Worm (Caenorhabditis elegans) whole organism, L4 larva: ENCODE data around the gene mltn-11.

Source experiments
- F10B5.3 ChIP-seq: sonication (generic microtip); optimal IDR thresholded peaks from 2 replicates; lab custom pipeline; 2016; ENCODE audit warnings: mild to moderate bottlenecking, missing genetic modification characterization, missing compliant biosample characterization
- T26A8.4 ChIP-seq: fragments of 200-800 bp; sonication (Bioruptor generic); IDR thresholded peaks from 2 replicates; pipeline ENCODE4 v1.3.6; 2022; ENCODE audit warnings: missing genetic modification characterization, missing compliant biosample characterization
- Y105C5A.15 ChIP-seq: fragments of 200-800 bp; sonication (Bioruptor generic); IDR thresholded peaks from 2 replicates; pipeline ENCODE4 v1.3.6; 2022; ENCODE audit warnings: missing genetic modification characterization, missing compliant biosample characterization
- attf-4 ChIP-seq: sonication (generic microtip); optimal IDR thresholded peaks from 3 replicates; lab custom pipeline; 2017; ENCODE audit warnings: missing biosample characterization, missing genetic modification characterization
- ceh-28 ChIP-seq: fragments of 150-350 bp; optimal IDR thresholded peaks from 2 replicates; lab custom pipeline; 2014; ENCODE audit warnings: missing biosample characterization, missing genetic modification reagents, missing genetic modification characterization
- ceh-44 ChIP-seq: fragments of 200-800 bp; sonication (Bioruptor generic); IDR thresholded peaks from 2 replicates; pipeline ENCODE4 v1.3.6; 2022; ENCODE audit warnings: missing genetic modification reagents, missing genetic modification characterization, missing compliant biosample characterization
- ceh-62 ChIP-seq: sonication (generic microtip); optimal IDR thresholded peaks from 2 replicates; lab custom pipeline; 2017; ENCODE audit warnings: missing biosample characterization, missing genetic modification characterization
- cey-2 ChIP-seq: sonication (generic microtip); optimal IDR thresholded peaks from 3 replicates; lab custom pipeline; 2017; ENCODE audit warnings: missing genetic modification characterization, mild to moderate bottlenecking, missing compliant biosample characterization, antibody characterized with exemption, borderline replicate concordance; ENCODE audit not compliant: insufficient read depth
- ctbp-1 ChIP-seq: fragments of 200-800 bp; sonication (Bioruptor generic); IDR thresholded peaks from 2 replicates; pipeline ENCODE4 v1.3.6; 2022; ENCODE audit warnings: missing genetic modification reagents, missing genetic modification characterization, missing compliant biosample characterization
- daf-16 ChIP-seq, 3 experiments: sonication (generic microtip); optimal IDR thresholded peaks; 2 replicates each; lab custom pipeline; 2016 to 2017; ENCODE audit warnings: missing genetic modification characterization in 3 of 3, missing genetic modification reagents in 3 of 3, mild to moderate bottlenecking in 2 of 3, missing compliant biosample characterization in 2 of 3, missing biosample characterization in 1 of 3, moderate library complexity in 1 of 3
- daf-8 ChIP-seq: fragments of 200-800 bp; sonication (Bioruptor generic); IDR thresholded peaks from 2 replicates; pipeline ENCODE4 v1.3.6; 2022; ENCODE audit warnings: missing genetic modification characterization, missing compliant biosample characterization
- dmd-6 ChIP-seq: fragments of 200-800 bp; sonication (Bioruptor generic); IDR thresholded peaks from 2 replicates; pipeline ENCODE4 v1.3.6; 2022; ENCODE audit warnings: missing genetic modification reagents, missing genetic modification characterization, missing compliant biosample characterization
- dmd-9 ChIP-seq: fragments of 200-800 bp; sonication (Bioruptor generic); IDR thresholded peaks from 2 replicates; pipeline ENCODE4 v1.3.6; 2022; ENCODE audit warnings: missing genetic modification reagents, missing genetic modification characterization, missing compliant biosample characterization
- dpl-1 ChIP-seq: fragments of 150-350 bp; optimal IDR thresholded peaks from 2 replicates; lab custom pipeline; 2014; ENCODE audit warnings: missing biosample characterization, missing genetic modification reagents, missing genetic modification characterization
- duxl-1 ChIP-seq: sonication (generic microtip); optimal IDR thresholded peaks from 2 replicates; lab custom pipeline; 2016; ENCODE audit warnings: mild to moderate bottlenecking, missing genetic modification characterization, moderate library complexity, missing compliant biosample characterization; ENCODE audit not compliant: poor library complexity
- dve-1 ChIP-seq: sonication (generic microtip); optimal IDR thresholded peaks from 2 replicates; lab custom pipeline; 2017; ENCODE audit warnings: antibody characterized with exemption, mild to moderate bottlenecking, missing genetic modification characterization, missing compliant biosample characterization; ENCODE audit not compliant: insufficient read depth
- gei-8 ChIP-seq: fragments of 200-800 bp; sonication (Bioruptor generic); optimal IDR thresholded peaks from 2 replicates; lab custom pipeline; 2018; ENCODE audit warnings: mild to moderate bottlenecking, missing genetic modification characterization, missing compliant biosample characterization
- hlh-11 ChIP-seq: fragments of 200-800 bp; sonication (Bioruptor generic); optimal IDR thresholded peaks from 2 replicates; lab custom pipeline; 2018; ENCODE audit warnings: mild to moderate bottlenecking, missing genetic modification characterization, missing compliant biosample characterization
- lim-7 ChIP-seq: fragments of 200-800 bp; sonication (Bioruptor generic); IDR thresholded peaks from 2 replicates; pipeline ENCODE4 v1.3.6; 2022; ENCODE audit warnings: missing genetic modification characterization, missing compliant biosample characterization
- lin-1 ChIP-seq: fragments of 200-800 bp; sonication (Bioruptor generic); IDR thresholded peaks from 2 replicates; pipeline ENCODE4 v1.3.6; 2022; ENCODE audit warnings: missing genetic modification reagents, missing genetic modification characterization, missing compliant biosample characterization
- lin-13 ChIP-seq: fragments of 150-350 bp; optimal IDR thresholded peaks from 2 replicates; lab custom pipeline; 2014; ENCODE audit warnings: missing biosample characterization, missing genetic modification reagents, missing genetic modification characterization
- lin-15B ChIP-seq: fragments of 150-350 bp; sonication (generic microtip); optimal IDR thresholded peaks from 3 replicates; lab custom pipeline; 2014; ENCODE audit warnings: missing biosample characterization, missing genetic modification characterization
- lin-29 ChIP-seq: fragments of 200-800 bp; sonication (Bioruptor generic); IDR thresholded peaks from 2 replicates; pipeline ENCODE4 v1.3.6; 2022; ENCODE audit warnings: missing genetic modification reagents, missing genetic modification characterization, missing compliant biosample characterization
- lsy-2 ChIP-seq, 2 experiments: fragments of 150-350 bp in 1 of 2; sonication (generic microtip) in 1 of 2; optimal IDR thresholded peaks; 2 replicates each; lab custom pipeline; 2014 to 2017; ENCODE audit warnings: missing biosample characterization in 2 of 2, missing genetic modification characterization in 2 of 2
- madf-5 ChIP-seq, 2 experiments: fragments of 200-800 bp; sonication (Bioruptor generic); IDR thresholded peaks; 2 replicates each; pipeline ENCODE4 v1.3.6; 2022; ENCODE audit warnings: missing compliant biosample characterization in 2 of 2, missing genetic modification characterization in 2 of 2
- nhr-10 ChIP-seq: fragments of 150-350 bp; optimal IDR thresholded peaks from 2 replicates; lab custom pipeline; 2014; ENCODE audit warnings: missing biosample characterization, missing genetic modification characterization
- nhr-28 ChIP-seq: fragments of 150-350 bp; optimal IDR thresholded peaks from 2 replicates; lab custom pipeline; 2014; ENCODE audit warnings: missing biosample characterization, missing genetic modification characterization
- nhr-41 ChIP-seq: fragments of 200-800 bp; sonication (Bioruptor generic); IDR thresholded peaks from 2 replicates; pipeline ENCODE4 v1.3.6; 2022; ENCODE audit warnings: missing genetic modification reagents, missing genetic modification characterization, missing compliant biosample characterization
- nhr-42 ChIP-seq: fragments of 200-800 bp; sonication (Bioruptor generic); IDR thresholded peaks from 2 replicates; pipeline ENCODE4 v1.3.6; 2022; ENCODE audit warnings: missing genetic modification characterization, missing compliant biosample characterization
- nhr-77 ChIP-seq: fragments of 150-350 bp; optimal IDR thresholded peaks from 2 replicates; lab custom pipeline; 2014; ENCODE audit warnings: missing biosample characterization, missing genetic modification characterization
- php-3 ChIP-seq: fragments of 200-800 bp; sonication (Bioruptor generic); IDR thresholded peaks from 2 replicates; pipeline ENCODE4 v1.3.6; 2022; ENCODE audit warnings: missing genetic modification reagents, missing genetic modification characterization, missing compliant biosample characterization
- pqm-1 ChIP-seq: sonication (generic microtip); optimal IDR thresholded peaks from 2 replicates; lab custom pipeline; 2017; ENCODE audit warnings: missing biosample characterization, missing genetic modification characterization
- skn-1 ChIP-seq: fragments of 150-350 bp; optimal IDR thresholded peaks from 2 replicates; lab custom pipeline; 2014; ENCODE audit warnings: missing biosample characterization, missing genetic modification characterization
- snpc-4 ChIP-seq: fragments of 150-350 bp; optimal IDR thresholded peaks from 2 replicates; lab custom pipeline; 2014; ENCODE audit warnings: missing biosample characterization, missing genetic modification characterization
- spr-3 ChIP-seq: fragments of 200-800 bp; sonication (Bioruptor generic); optimal IDR thresholded peaks from 2 replicates; lab custom pipeline; 2018; ENCODE audit warnings: mild to moderate bottlenecking, missing genetic modification characterization, missing compliant biosample characterization
- tag-97 ChIP-seq: fragments of 200-800 bp; sonication (Bioruptor generic); IDR thresholded peaks from 2 replicates; pipeline ENCODE4 v1.3.6; 2022; ENCODE audit warnings: missing genetic modification characterization, missing compliant biosample characterization
- unc-39 ChIP-seq: sonication (generic microtip); optimal IDR thresholded peaks from 2 replicates; lab custom pipeline; 2017; ENCODE audit warnings: missing biosample characterization, missing genetic modification characterization
- unc-62 ChIP-seq, 3 experiments: fragments of 150-350 bp in 1 of 3; sonication (generic microtip); optimal IDR thresholded peaks in 2 of 3; peaks in 1 of 3; 1 replicate in 1 of 3; 2 replicates in 2 of 3; lab custom pipeline; 2014 to 2017; ENCODE audit warnings: missing biosample characterization in 3 of 3, missing genetic modification characterization in 3 of 3, missing genetic modification reagents in 3 of 3, missing genotype in 1 of 3
- zfp-3 ChIP-seq: fragments of 200-800 bp; sonication (Bioruptor generic); conservative IDR thresholded peaks from 2 replicates; pipeline ENCODE4 v1.3.6; 2022; ENCODE audit warnings: missing genetic modification reagents, missing genetic modification characterization, missing compliant biosample characterization
- zip-2 ChIP-seq: fragments of 150-350 bp; optimal IDR thresholded peaks from 2 replicates; lab custom pipeline; 2014; ENCODE audit warnings: missing biosample characterization, missing genetic modification characterization
- ztf-11 ChIP-seq: fragments of 150-350 bp; optimal IDR thresholded peaks from 2 replicates; lab custom pipeline; 2014; ENCODE audit warnings: missing biosample characterization, missing genetic modification characterization

mltn-11 gene

ce11 chrV:16606313-16606712 lies 29.7 kb upstream of the mltn-11 start, which contains the start of gene Y32B12C.1:
TSS of gene Y32B12C.1 (plus strand) at chrV:16606613.
- TF ChIP-seq dve-1 (tag; lab: Kevin White, UChicago), result no peak
- no peak for TF ChIP-seq daf-16 (GFP tag; optimal IDR thresholded peaks at IDR 0.05; lab: Kevin White, UChicago)
- TF ChIP-seq daf-16 (tag; optimal IDR thresholded peaks at IDR 0.05; lab: Kevin White, UChicago), result peak; percentile 4

ce11 chrV:16608478-16608877 lies 27.5 kb upstream of the mltn-11 start:
- TF ChIP-seq Y105C5A.15 (GFP tag; lab: Robert Waterston, UW), result no peak
- no peak for TF ChIP-seq zip-2 (tag; lab: Kevin White, UChicago)
- TF ChIP-seq nhr-28 (tag; lab: Kevin White, UChicago), result peak; percentile 65
- TF ChIP-seq dve-1 (tag; lab: Kevin White, UChicago), result peak; percentile 8
- TF ChIP-seq zfp-3 (GFP tag; lab: Robert Waterston, UW), result no peak
- no peak for TF ChIP-seq lin-13 (GFP tag; lab: Kevin White, UChicago)
- TF ChIP-seq daf-16 (GFP tag; optimal IDR thresholded peaks at IDR 0.05; lab: Kevin White, UChicago), result no peak
- TF ChIP-seq daf-16 (tag; optimal IDR thresholded peaks at IDR 0.05; lab: Kevin White, UChicago), result peak; percentile 12

- TF ChIP-seq pqm-1 (tag; lab: Kevin White, UChicago), result peak; percentile 82
- TF ChIP-seq daf-16 (GFP tag; optimal IDR thresholded peaks at IDR 0.05; lab: Kevin White, UChicago), result no peak
- peak; percentile 93 for TF ChIP-seq daf-16 (tag; optimal IDR thresholded peaks at IDR 0.05; lab: Kevin White, UChicago)
- TF ChIP-seq nhr-77, result peak; percentile 54
- TF ChIP-seq php-3 (GFP tag; lab: Robert Waterston, UW), result 0 out of 2 replicates have a peak, but pooled peaks have one; percentile 9
- TF ChIP-seq hlh-11 (tag; lab: Kevin White, UChicago), result peak; percentile 21
- TF ChIP-seq duxl-1 (tag; lab: Kevin White, UChicago), result no peak
- TF ChIP-seq nhr-28 (tag; lab: Kevin White, UChicago), result peak; percentile 82
- peak; percentile 28 for TF ChIP-seq dve-1 (tag; lab: Kevin White, UChicago)
- no peak for TF ChIP-seq cey-2 (tag; lab: Kevin White, UChicago)
Observed at ce11 chrV:16610094-16610493, 25.9 kb upstream of the mltn-11 start.

ce11 chrV:16610791-16611385 lies 25.1 kb upstream of the mltn-11 start, which contains the start of gene srw-54:
TSS of gene srw-54 (plus strand) at chrV:16611335.
- TF ChIP-seq snpc-4 (tag; lab: Kevin White, UChicago) (no peak), ztf-11 (no peak), attf-4 (tag; lab: Kevin White, UChicago) (no peak), gei-8 (GFP tag; lab: Kevin White, UChicago) (no peak), ceh-44 (GFP tag; lab: Robert Waterston, UW) (no peak), lin-15B (tag; lab: Kevin White, UChicago) (no peak), spr-3 (no peak), madf-5 (GFP tag; IDR thresholded peaks at IDR 0.05; lab: Robert Waterston, UW) (no peak), skn-1 (tag; lab: Kevin White, UChicago) (no peak), unc-39 (tag; lab: Kevin White, UChicago) (no peak), nhr-28 (tag; lab: Kevin White, UChicago) (peak; percentile 59), T26A8.4 (no peak), dpl-1 (no peak), daf-16 (GFP tag; optimal IDR thresholded peaks at IDR 0.05; lab: Kevin White, UChicago) (no peak), daf-16 (tag; optimal IDR thresholded peaks at IDR 0.05; lab: Kevin White, UChicago) (peak; percentile 92), lin-1 (GFP tag; lab: Robert Waterston, UW) (no peak), tag-97 (GFP tag; lab: Robert Waterston, UW) (no peak), lin-29 (GFP tag; lab: Robert Waterston, UW) (no peak), daf-8 (GFP tag; lab: Robert Waterston, UW) (no peak), unc-62 (GFP tag; optimal IDR thresholded peaks at IDR 0.05 in 1 of 2; lab: Kevin White, UChicago) (no peak), unc-62 (tag; optimal IDR thresholded peaks at IDR 0.05; lab: Kevin White, UChicago) (no peak), nhr-42 (no peak), dmd-6 (GFP tag; lab: Robert Waterston, UW) (peak; percentile 38; the same call in 1 of the 2 replicates), ctbp-1 (no peak), F10B5.3 (no peak), lim-7 (GFP tag; lab: Robert Waterston, UW) (no peak), ceh-28 (tag; lab: Kevin White, UChicago) (no peak), lsy-2 (tag; optimal IDR thresholded peaks at IDR 0.05; lab: Kevin White, UChicago) (no peak), dmd-9 (GFP tag; lab: Robert Waterston, UW) (no peak), pqm-1 (tag; lab: Kevin White, UChicago) (peak; percentile 29), nhr-10 (no peak), ceh-62 (tag; lab: Kevin White, UChicago) (no peak), nhr-41 (GFP tag; lab: Robert Waterston, UW) (no peak), lin-13 (GFP tag; lab: Kevin White, UChicago) (no peak)
